Worm (Caenorhabditis elegans): ENCODE measurements around the gene F23F12.3.
A peak's percentile ranks its signal among the peaks of the same experiment; 100 is the strongest.
"Not testable (repeated sequence)": the region's sequence is repeated elsewhere in the genome, so short reads cannot be mapped to it uniquely, and the experiment has no call there.

F23F12.3 gene

DNA sequence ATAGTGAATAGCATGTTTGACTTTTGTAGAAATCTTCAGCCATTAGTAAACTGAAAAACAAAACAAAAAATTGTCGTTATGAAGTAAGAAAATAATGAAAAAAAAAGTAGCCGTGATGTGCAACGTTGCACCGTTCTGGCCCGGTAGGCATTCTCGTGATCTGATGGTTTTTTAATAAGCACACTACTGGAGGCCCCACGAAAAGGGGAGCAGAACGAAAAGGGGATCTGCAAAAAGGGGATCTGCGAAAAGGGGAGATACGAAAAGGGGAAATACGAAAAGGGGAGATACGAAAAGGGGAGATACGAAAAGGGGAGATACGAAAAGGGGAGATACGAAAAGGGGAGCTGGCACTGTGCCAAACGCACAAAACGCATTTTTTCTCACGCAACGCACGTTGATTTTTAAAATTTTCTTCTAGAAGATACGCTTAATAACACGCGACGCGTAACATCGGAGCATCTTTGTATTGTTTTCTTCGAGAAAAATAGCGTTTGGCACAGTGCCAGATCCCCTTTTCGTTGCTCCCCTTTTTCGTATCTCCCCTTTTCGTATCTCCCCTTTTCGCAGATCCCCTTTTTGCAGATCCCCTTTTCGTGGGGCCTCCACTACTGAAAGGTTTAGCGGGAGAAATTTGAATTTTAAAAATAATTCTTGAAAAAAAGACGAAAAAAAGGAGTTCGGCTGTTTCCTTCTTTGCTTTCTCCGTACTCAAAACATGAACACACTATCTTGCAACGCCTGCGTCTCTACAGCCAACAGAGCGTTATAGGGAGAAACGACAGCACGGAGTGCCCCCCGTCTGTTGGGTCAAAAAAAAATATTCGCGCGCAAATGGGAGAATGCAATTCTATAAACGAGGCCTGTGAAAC is 51.1 kb downstream of the F23F12.3 start, which contains the start of gene C09E7.7:
Gene C09E7.7 (minus strand): TSS at position 57 of the 872 bp plus-strand sequence.
- TF ChIP-seq F13H6.1 (tag; optimal IDR thresholded peaks at IDR 0.05) (peak; percentile 55), unc-55 (GFP tag; optimal IDR thresholded peaks at IDR 0.05) (peak; percentile 48), gmeb-1 (tag; optimal IDR thresholded peaks at IDR 0.05) (peak; percentile 42), zag-1 (tag; optimal IDR thresholded peaks at IDR 0.05) (peak; percentile 7), nhr-21 (tag; optimal IDR thresholded peaks at IDR 0.05) (peak; percentile 24), nhr-25 (tag; optimal IDR thresholded peaks at IDR 0.05) (peak; percentile 29), lin-13 (GFP tag; optimal IDR thresholded peaks at IDR 0.05) (peak; percentile 50), nhr-129 (tag; optimal IDR thresholded peaks at IDR 0.05) (peak; percentile 43), sma-3 (GFP tag; optimal IDR thresholded peaks at IDR 0.05) (peak; percentile 72), lin-11 (tag; optimal IDR thresholded peaks at IDR 0.05) (peak; percentile 31), sma-9 (GFP tag; optimal IDR thresholded peaks at IDR 0.05) (peak; percentile 60), fos-1 (tag; optimal IDR thresholded peaks at IDR 0.05) (peak; percentile 16), lsy-2 (tag; optimal IDR thresholded peaks at IDR 0.05) (peak; percentile 45 to 48), crh-2 (tag; optimal IDR thresholded peaks at IDR 0.05) (peak; percentile 18), C34F6.9 (tag; optimal IDR thresholded peaks at IDR 0.05) (peak; percentile 57)
- TF ChIP-seq sma-9 (tag; optimal IDR thresholded peaks at IDR 0.05) = not testable (repeated sequence)

All from whole organism, L2 larva.